Worm (Caenorhabditis elegans): ENCODE measurements around the gene nsy-1.

nsy-1 gene

ce11 chrII:5066967-5067366 is 44.4 kb downstream of the nsy-1 start (continued):
- TF ChIP-seq pag-3 (tag; optimal IDR thresholded peaks at IDR 0.05; ENCODE audit: borderline replicate concordance, insufficient read depth) (no peak), xbp-1 (tag; optimal IDR thresholded peaks at IDR 0.05) (no peak), snpc-4 (tag; optimal IDR thresholded peaks at IDR 0.05) (no peak), isw-1 (GFP tag; IDR thresholded peaks at IDR 0.05) (no peak), nhr-77 (tag; optimal IDR thresholded peaks at IDR 0.05) (no peak)

- TF ChIP-seq dsc-1 (tag; optimal IDR thresholded peaks at IDR 0.05) (peak; percentile 64), fkh-8 (tag; optimal IDR thresholded peaks at IDR 0.05) (peak; percentile 76), tlp-1 (tag; optimal IDR thresholded peaks at IDR 0.05) (no peak), egl-13 (tag; optimal IDR thresholded peaks at IDR 0.05) (peak; percentile 42)
Measured at ce11 chrII:5067927-5068326, 45.4 kb downstream of the nsy-1 start, which contains the start of gene C27A2.8. Gene C27A2.8 (minus strand): TSS chrII:5068043.

ce11 chrII:5069525-5069924 is 47.0 kb downstream of the nsy-1 start, which contains the start of gene idpb-2:
Gene idpb-2 (minus strand): TSS chrII:5069625.
- no peak for TF ChIP-seq snpc-4 (tag; optimal IDR thresholded peaks at IDR 0.05)

- TF ChIP-seq rnt-1 (tag; optimal IDR thresholded peaks at IDR 0.05) = no peak
- no peak for TF ChIP-seq xbp-1 (tag; optimal IDR thresholded peaks at IDR 0.05)
Measured at ce11 chrII:5071265-5071664, 48.7 kb downstream of the nsy-1 start, which contains the start of gene C27A2.7. Gene C27A2.7 (minus strand): TSS chrII:5071365.
